Worm (Caenorhabditis elegans): ENCODE results near the gene F56D6.6.

The F56D6.6 gene

DNA sequence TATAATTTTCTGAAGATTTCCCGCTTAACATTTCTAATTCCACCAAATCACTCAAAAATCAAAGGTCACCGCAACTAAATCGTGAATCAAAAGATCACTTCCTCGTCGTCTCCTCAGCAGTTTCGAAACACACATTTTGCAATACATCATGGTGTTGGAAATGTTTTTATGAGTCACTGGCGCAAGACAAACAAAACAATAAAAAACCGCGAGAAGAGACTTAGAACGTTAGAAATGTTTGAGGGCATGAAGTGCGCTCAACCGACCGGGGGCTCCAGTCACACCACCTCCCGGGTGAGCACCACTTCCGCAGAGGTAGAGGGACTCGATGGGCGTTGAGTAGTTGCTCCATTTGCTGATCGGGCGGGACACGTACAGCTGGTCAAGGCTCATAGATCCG lies 27.8 kb upstream of the F56D6.6 start (continued):
- TF ChIP-seq cey-2 (tag; optimal IDR thresholded peaks at IDR 0.05; ENCODE audit: borderline replicate concordance, insufficient read depth) (no peak), F37D6.2 (tag; optimal IDR thresholded peaks at IDR 0.05) (no peak), mdt-29 (GFP tag; IDR thresholded peaks at IDR 0.05) (no peak), dve-1 (tag; optimal IDR thresholded peaks at IDR 0.05; ENCODE audit: insufficient read depth) (peak; percentile 70), snpc-4 (tag; optimal IDR thresholded peaks at IDR 0.05) (no peak), fkh-10 (GFP tag; optimal IDR thresholded peaks at IDR 0.05) (no peak)

DNA sequence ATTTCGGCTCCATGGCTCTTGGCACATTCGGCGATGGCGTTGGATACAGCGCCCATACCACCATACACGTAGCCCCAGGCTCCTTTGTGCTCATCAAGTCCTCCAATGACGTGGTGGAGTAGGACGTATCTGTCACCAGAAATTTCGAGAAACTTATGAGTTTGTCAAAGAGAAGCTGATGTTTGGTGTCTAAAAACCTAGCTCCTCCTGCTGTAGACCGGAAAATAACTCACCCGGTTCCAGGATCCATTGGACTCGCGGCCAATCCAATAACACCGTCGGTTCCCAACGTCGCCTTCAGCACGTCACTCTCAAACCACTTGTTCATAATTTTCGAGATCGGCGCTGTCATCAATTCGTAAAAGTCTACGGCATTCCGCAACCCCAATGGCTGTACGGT lies 26.1 kb upstream of the F56D6.6 start:
- TF ChIP-seq daf-16 (GFP tag; optimal IDR thresholded peaks at IDR 0.05), result no peak
- TF ChIP-seq daf-16 (tag; optimal IDR thresholded peaks at IDR 0.05), result no peak
- TF ChIP-seq ceh-20 (GFP tag; IDR thresholded peaks at IDR 0.05), result no peak
- peak in 1 of 2 experiments; percentile 67 for TF ChIP-seq unc-62 (GFP tag; optimal IDR thresholded peaks at IDR 0.05 in 1 of 2)
- no peak for TF ChIP-seq unc-62 (tag; optimal IDR thresholded peaks at IDR 0.05)
- TF ChIP-seq Y105C5A.15 (GFP tag; IDR thresholded peaks at IDR 0.05), result no peak
- no peak for TF ChIP-seq nhr-111 (GFP tag; optimal IDR thresholded peaks at IDR 0.05)
- TF ChIP-seq nhr-102 (tag; optimal IDR thresholded peaks at IDR 0.05), result no peak
- peak; percentile 91 for TF ChIP-seq aha-1 (tag)
- TF ChIP-seq ceh-82 (tag; optimal IDR thresholded peaks at IDR 0.05), result no peak
- no peak for TF ChIP-seq nhr-48 (tag; optimal IDR thresholded peaks at IDR 0.05)
- TF ChIP-seq fos-1 (tag; optimal IDR thresholded peaks at IDR 0.05), result no peak
- TF ChIP-seq ama-1 (optimal IDR thresholded peaks at IDR 0.05), result no peak
- TF ChIP-seq snpc-4 (tag; optimal IDR thresholded peaks at IDR 0.05), result no peak
- no peak for TF ChIP-seq nhr-41 (GFP tag; IDR thresholded peaks at IDR 0.05)

DNA sequence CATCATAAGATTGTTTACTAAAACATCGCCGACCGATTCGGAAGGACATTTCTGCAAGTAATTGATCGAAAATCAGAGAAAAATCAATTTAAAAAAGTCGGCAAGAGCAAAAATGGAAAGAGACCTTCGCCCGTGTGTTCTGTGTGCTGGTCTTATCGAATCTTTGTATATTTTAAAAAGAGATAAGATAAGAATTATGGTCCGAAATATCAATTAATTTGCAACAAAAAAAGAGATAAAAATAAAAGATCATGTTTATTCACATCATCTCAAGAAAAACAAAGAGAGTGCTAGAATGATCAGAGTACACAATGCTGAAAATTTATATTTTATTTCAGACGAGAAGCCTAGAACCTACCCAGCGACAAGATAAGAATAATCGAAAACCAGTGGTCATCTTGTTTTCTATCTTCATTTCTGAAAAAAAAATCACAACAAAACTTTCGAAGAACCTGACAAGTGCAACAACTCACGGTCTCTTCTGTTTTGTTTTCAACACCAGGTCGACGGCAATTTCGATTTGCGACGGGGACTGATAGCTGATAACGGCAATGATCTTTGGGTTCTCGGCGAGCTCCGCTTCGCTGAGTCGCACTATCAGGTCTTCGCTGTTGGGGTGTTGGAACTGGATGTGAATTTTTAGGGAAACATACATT lies 24.6 kb upstream of the F56D6.6 start, which contains the start of gene F37C4.6:
Gene F37C4.6, minus strand, starts transcription at position 51 of the 656 bp plus-strand sequence.
- TF ChIP-seq lin-15B (tag; optimal IDR thresholded peaks at IDR 0.05), result no peak
- TF ChIP-seq madf-9 (GFP tag; conservative IDR thresholded peaks at IDR 0.05), result no peak
- TF ChIP-seq hlh-30 (tag; optimal IDR thresholded peaks at IDR 0.05; ENCODE audit: insufficient read depth), result no peak
- TF ChIP-seq sdz-12 (GFP tag; optimal IDR thresholded peaks at IDR 0.05), result no peak
- TF ChIP-seq nhr-28 (tag; optimal IDR thresholded peaks at IDR 0.05), result peak; percentile 9
- TF ChIP-seq T20F7.1 (GFP tag; optimal IDR thresholded peaks at IDR 0.05), result no peak
- no peak for TF ChIP-seq saeg-2 (GFP tag; IDR thresholded peaks at IDR 0.05)
- TF ChIP-seq fkh-10 (GFP tag; optimal IDR thresholded peaks at IDR 0.05), result no peak
- TF ChIP-seq attf-4 (tag; optimal IDR thresholded peaks at IDR 0.05), result no peak
- no peak for TF ChIP-seq zag-1 (tag; optimal IDR thresholded peaks at IDR 0.05)
- no peak for TF ChIP-seq nhr-102 (tag; optimal IDR thresholded peaks at IDR 0.05)
- no peak for TF ChIP-seq nhr-10 (tag; optimal IDR thresholded peaks at IDR 0.05)
- TF ChIP-seq vab-7 (GFP tag; IDR thresholded peaks at IDR 0.05), result no peak
- no peak for TF ChIP-seq fos-1 (tag; optimal IDR thresholded peaks at IDR 0.05)
- TF ChIP-seq lin-39 (tag; optimal IDR thresholded peaks at IDR 0.05), result no peak
- peak; percentile 49 for TF ChIP-seq hlh-11 (tag; optimal IDR thresholded peaks at IDR 0.05)
- no peak for TF ChIP-seq dve-1 (tag; optimal IDR thresholded peaks at IDR 0.05; ENCODE audit: insufficient read depth)
- TF ChIP-seq zfp-3 (GFP tag; conservative IDR thresholded peaks at IDR 0.05), result no peak
- peak; percentile 18 for TF ChIP-seq pqm-1 (tag; optimal IDR thresholded peaks at IDR 0.05)
- TF ChIP-seq zfp-2 (tag; optimal IDR thresholded peaks at IDR 0.05), result no peak
- TF ChIP-seq lsy-2 (tag; optimal IDR thresholded peaks at IDR 0.05), result no peak
- TF ChIP-seq dpl-1 (GFP tag; optimal IDR thresholded peaks at IDR 0.05), result no peak
- TF ChIP-seq hif-1 (tag; optimal IDR thresholded peaks at IDR 0.05), result no peak
- no peak for TF ChIP-seq Y105C5A.15 (GFP tag; IDR thresholded peaks at IDR 0.05)
- TF ChIP-seq Y48G9A.11 (GFP tag; IDR thresholded peaks at IDR 0.05), result no peak
- TF ChIP-seq mxl-2 (GFP tag; conservative IDR thresholded peaks at IDR 0.05), result no peak
- no peak for TF ChIP-seq jun-1 (tag; optimal IDR thresholded peaks at IDR 0.05)
- TF ChIP-seq ceh-82 (tag; optimal IDR thresholded peaks at IDR 0.05), result no peak
- TF ChIP-seq F26F4.8 (GFP tag; conservative IDR thresholded peaks at IDR 0.05), result no peak
- TF ChIP-seq lin-29 (GFP tag; IDR thresholded peaks at IDR 0.05), result no peak
- TF ChIP-seq mdl-1 (tag; optimal IDR thresholded peaks at IDR 0.05), result no peak
- TF ChIP-seq dmd-6 (GFP tag; IDR thresholded peaks at IDR 0.05), result peak; percentile 14; the same call in 1 of the 2 replicates
- no peak for TF ChIP-seq egl-43 (GFP tag; IDR thresholded peaks at IDR 0.05)
- no peak for TF ChIP-seq lin-1 (GFP tag; IDR thresholded peaks at IDR 0.05)

Measured in whole organism, L4 larva.